Worm (Caenorhabditis elegans): Measurements from ENCODE around the gene znfx-1.
A peak's percentile ranks its signal among the peaks of the same experiment; 100 is the strongest.

znfx-1 gene

ce11 chrII:9232923-9233322 lies 19.5 kb downstream of the znfx-1 start, which contains the start of gene T26C5.2:
T26C5.2 (plus strand) TSS chrII:9233223.
- no peak for TF ChIP-seq nhr-6 (tag; optimal IDR thresholded peaks at IDR 0.05)
- TF ChIP-seq ceh-82 (tag; optimal IDR thresholded peaks at IDR 0.05), result no peak
- no peak for TF ChIP-seq nhr-10 (tag; optimal IDR thresholded peaks at IDR 0.05)
- no peak for TF ChIP-seq mdt-29 (GFP tag; IDR thresholded peaks at IDR 0.05)
- no peak for TF ChIP-seq zfp-3 (GFP tag; conservative IDR thresholded peaks at IDR 0.05)
- no peak for TF ChIP-seq nhr-11 (tag; optimal IDR thresholded peaks at IDR 0.05)
- no peak for TF ChIP-seq lin-1 (GFP tag; IDR thresholded peaks at IDR 0.05)
- TF ChIP-seq unc-130 (GFP tag; optimal IDR thresholded peaks at IDR 0.05), result no peak
- TF ChIP-seq arid-1 (GFP tag; conservative IDR thresholded peaks at IDR 0.05), result no peak
- TF ChIP-seq mes-2 (tag; optimal IDR thresholded peaks at IDR 0.05; ENCODE audit: poor library complexity, severe bottlenecking), result no peak
- TF ChIP-seq Y5F2A.4 (GFP tag; optimal IDR thresholded peaks at IDR 0.05), result no peak
- TF ChIP-seq dmd-8 (GFP tag; IDR thresholded peaks at IDR 0.05), result no peak

ce11 chrII:9233813-9234212 lies 20.4 kb downstream of the znfx-1 start:
- TF ChIP-seq unc-62 (GFP tag; optimal IDR thresholded peaks at IDR 0.05 in 1 of 2) (peak in 1 of 2 experiments; percentile 63), unc-62 (tag; optimal IDR thresholded peaks at IDR 0.05) (no peak), nhr-28 (tag; optimal IDR thresholded peaks at IDR 0.05) (peak; percentile 28), lin-38 (GFP tag; IDR thresholded peaks at IDR 0.05) (no peak), daf-16 (GFP tag; optimal IDR thresholded peaks at IDR 0.05) (no peak), daf-16 (tag; optimal IDR thresholded peaks at IDR 0.05) (no peak), hmg-1.1 (GFP tag; IDR thresholded peaks at IDR 0.05) (no peak), mxl-3 (GFP tag; optimal IDR thresholded peaks at IDR 0.05) (peak; percentile 52)

- TF ChIP-seq ceh-28 (tag; optimal IDR thresholded peaks at IDR 0.05) (no peak), ztf-11 (tag; optimal IDR thresholded peaks at IDR 0.05) (no peak), tag-97 (GFP tag; IDR thresholded peaks at IDR 0.05) (no peak), nhr-41 (GFP tag; IDR thresholded peaks at IDR 0.05) (no peak), nhr-111 (GFP tag; optimal IDR thresholded peaks at IDR 0.05) (no peak), tra-1 (GFP tag; IDR thresholded peaks at IDR 0.05) (no peak), lim-7 (GFP tag; IDR thresholded peaks at IDR 0.05) (no peak), pha-4 (GFP tag; IDR thresholded peaks at IDR 0.05) (no peak), pha-4 (tag; optimal IDR thresholded peaks at IDR 0.05) (no peak), lin-13 (GFP tag; optimal IDR thresholded peaks at IDR 0.05) (no peak), snpc-4 (tag; optimal IDR thresholded peaks at IDR 0.05) (no peak), aha-1 (tag) (no peak), mep-1 (tag; optimal IDR thresholded peaks at IDR 0.05) (no peak), daf-16 (GFP tag; optimal IDR thresholded peaks at IDR 0.05) (no peak), daf-16 (tag; optimal IDR thresholded peaks at IDR 0.05) (no peak), F44E2.7 (GFP tag; IDR thresholded peaks at IDR 0.05) (no peak), aly-2 (tag; optimal IDR thresholded peaks at IDR 0.05) (no peak), cey-2 (tag; optimal IDR thresholded peaks at IDR 0.05; ENCODE audit: borderline replicate concordance, insufficient read depth) (no peak), zag-1 (tag; optimal IDR thresholded peaks at IDR 0.05) (no peak)
Observed at ce11 chrII:9236283-9236682, 22.8 kb downstream of the znfx-1 start, which contains the start of gene T26C5.3. T26C5.3 (plus strand) TSS chrII:9236583.

ce11 chrII:9236972-9237371 lies 23.5 kb downstream of the znfx-1 start:
- TF ChIP-seq nhr-111 (GFP tag; optimal IDR thresholded peaks at IDR 0.05) (no peak), ceh-20 (GFP tag; IDR thresholded peaks at IDR 0.05) (no peak), ztf-11 (tag; optimal IDR thresholded peaks at IDR 0.05) (no peak), ceh-32 (tag; optimal IDR thresholded peaks at IDR 0.05; ENCODE audit: poor library complexity) (no peak), mes-2 (tag; optimal IDR thresholded peaks at IDR 0.05; ENCODE audit: poor library complexity, severe bottlenecking) (no peak), aha-1 (tag) (peak; percentile 63)

Data from whole organism, L4 larva.